Fruit fly (Drosophila melanogaster) whole organism, pupa: ENCODE data around the gene Nrx-1.

Source experiments
- CG4496 ChIP-seq: fragments of 200-800 bp; sonication (Bioruptor generic); IDR thresholded peaks from 3 replicates; pipeline ENCODE4 v1.3.6; 2022; ENCODE audit warnings: missing biosample characterization, missing genetic modification characterization
- CG8159 ChIP-seq: fragments of 200-800 bp; sonication (Bioruptor generic); optimal IDR thresholded peaks from 3 replicates; lab custom pipeline; 2018; ENCODE audit warnings: missing biosample characterization, mild to moderate bottlenecking, missing genetic modification characterization, moderate library complexity
- rn ChIP-seq: fragments of 200-800 bp; sonication (Bioruptor generic); IDR thresholded peaks from 2 replicates; pipeline ENCODE4 v1.3.6; 2022; ENCODE audit warnings: missing biosample characterization, missing genetic modification characterization

DNA sequence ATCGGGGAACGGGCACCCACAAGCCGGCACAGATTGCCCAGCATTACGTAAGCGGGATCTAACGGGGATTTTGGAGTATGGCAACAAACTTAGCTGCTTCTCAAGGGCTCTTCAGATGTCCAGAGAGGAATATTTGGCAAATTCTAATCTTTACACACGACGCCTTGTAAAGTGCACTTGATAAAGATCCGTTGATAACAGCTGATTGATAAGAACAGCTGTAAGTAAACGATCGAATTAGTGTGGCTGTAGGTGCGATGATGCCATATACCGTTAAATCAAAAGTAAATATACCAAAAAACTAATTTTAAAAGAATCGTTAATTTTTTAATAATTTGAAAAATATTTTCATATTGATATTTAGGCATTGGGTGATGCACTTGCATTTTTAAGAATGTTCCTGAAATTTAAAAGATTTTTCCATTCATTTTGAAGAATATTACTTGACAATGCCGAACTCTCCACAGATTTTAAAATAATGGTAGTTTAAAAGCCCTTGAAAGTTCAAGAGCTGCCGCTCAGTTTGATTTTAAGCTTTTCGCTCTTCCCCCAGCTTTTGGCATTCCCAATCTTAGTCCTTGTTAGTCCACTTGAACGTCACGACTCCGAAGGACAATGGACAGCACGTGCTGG, at the start of gene Nrx-1, which contains the start of gene CG5377:
- TF ChIP-seq rn (GFP tag; lab: Robert Waterston, UW) (no peak), CG8159 (tag; lab: Kevin White, UChicago) (no peak), CG4496 (GFP tag; lab: Robert Waterston, UW) (no peak)
